Fruit fly (Drosophila melanogaster): ENCODE measurements around the gene UbcE2M.

- TF ChIP-seq Mnt (GFP tag; optimal IDR thresholded peaks at IDR 0.05) (no peak), CG33017 (tag; optimal IDR thresholded peaks at IDR 0.05) (no peak), tj (GFP tag; optimal IDR thresholded peaks at IDR 0.05) (no peak), kay (GFP tag; ENCODE audit: borderline replicate concordance) (no peak), cnc (optimal IDR thresholded peaks at IDR 0.05) (no peak), CG14711 (tag; optimal IDR thresholded peaks at IDR 0.05) (no peak)
Observed at dm6 chr3L:8150812-8151211, 47.0 kb downstream of the UbcE2M start.
